Fruit fly (Drosophila melanogaster) whole organism, embryonic: ENCODE results near the gene Ublcp1.

Experiments
- Ada2b ChIP-seq: fragments of 200-800 bp; sonication (Bioruptor generic); IDR thresholded peaks from 2 replicates; pipeline ENCODE4 v1.3.6; 2022; ENCODE audit warnings: missing biosample characterization, missing genetic modification characterization
- Atf6 ChIP-seq: fragments of 200-800 bp; sonication (Bioruptor generic); IDR thresholded peaks from 2 replicates; pipeline ENCODE4 v1.3.6; 2022; ENCODE audit warnings: missing biosample characterization, missing genetic modification characterization
- CG10366 ChIP-seq: fragments of 200-800 bp; sonication (Bioruptor generic); IDR thresholded peaks from 2 replicates; pipeline ENCODE4 v1.3.6; 2022; ENCODE audit warnings: missing biosample characterization, missing genetic modification characterization
- CG11093 ChIP-seq: fragments of 200-800 bp; sonication (Bioruptor generic); IDR thresholded peaks from 3 replicates; pipeline ENCODE4 v1.3.6; 2022; ENCODE audit warnings: missing biosample characterization, missing genetic modification characterization
- CG11560 ChIP-seq: fragments of 200-800 bp; sonication (Bioruptor generic); IDR thresholded peaks from 3 replicates; pipeline ENCODE4 v1.3.6; 2022; ENCODE audit warnings: missing biosample characterization, missing genetic modification characterization
- CG13624 ChIP-seq: fragments of 200-800 bp; sonication (Bioruptor generic); optimal IDR thresholded peaks from 2 replicates; lab custom pipeline; 2016; ENCODE audit warnings: missing biosample characterization, missing genetic modification characterization
- CG14667 ChIP-seq: fragments of 200-800 bp; sonication (Bioruptor generic); IDR thresholded peaks from 2 replicates; pipeline ENCODE4 v1.3.6; 2022; ENCODE audit warnings: missing biosample characterization, missing genetic modification characterization
- CG1529 ChIP-seq: fragments of 200-800 bp; sonication (Bioruptor generic); optimal IDR thresholded peaks from 3 replicates; lab custom pipeline; 2018; ENCODE audit warnings: missing biosample characterization, missing genetic modification characterization
- CG1602 ChIP-seq: fragments of 200-800 bp; sonication (Bioruptor generic); optimal IDR thresholded peaks from 3 replicates; lab custom pipeline; 2016; ENCODE audit warnings: missing biosample characterization, missing genetic modification characterization
- CG16779 ChIP-seq: fragments of 200-800 bp; sonication (Bioruptor generic); IDR thresholded peaks from 2 replicates; pipeline ENCODE4 v1.3.6; 2022; ENCODE audit warnings: missing biosample characterization, missing genetic modification characterization
- CG17186 ChIP-seq: fragments of 200-800 bp; sonication (Bioruptor generic); optimal IDR thresholded peaks from 3 replicates; lab custom pipeline; 2017; ENCODE audit warnings: missing biosample characterization, missing genetic modification reagents, missing genetic modification characterization
- CG17328 ChIP-seq: fragments of 200-800 bp; sonication (Bioruptor generic); IDR thresholded peaks from 2 replicates; pipeline ENCODE4 v1.3.6; 2022; ENCODE audit warnings: missing biosample characterization, missing genetic modification characterization
- CG17612 ChIP-seq: fragments of 200-800 bp; sonication (Bioruptor generic); IDR thresholded peaks from 2 replicates; pipeline ENCODE4 v1.3.6; 2022; ENCODE audit warnings: missing biosample characterization, missing genetic modification characterization
- CG18764 ChIP-seq: fragments of 200-800 bp; sonication (Bioruptor generic); optimal IDR thresholded peaks from 3 replicates; lab custom pipeline; 2016; ENCODE audit warnings: missing biosample characterization, missing genetic modification characterization
- CG30020 ChIP-seq: fragments of 200-800 bp; optimal IDR thresholded peaks from 2 replicates; lab custom pipeline; 2019; ENCODE audit warnings: missing biosample characterization, mild to moderate bottlenecking, missing genetic modification characterization, moderate library complexity
- CG31388 ChIP-seq: fragments of 200-800 bp; sonication (Bioruptor generic); optimal IDR thresholded peaks from 2 replicates; lab custom pipeline; 2016; ENCODE audit warnings: missing biosample characterization, missing genetic modification characterization
- CG32767 ChIP-seq: fragments of 200-800 bp; sonication (Bioruptor generic); IDR thresholded peaks from 2 replicates; pipeline ENCODE4 v1.3.6; 2022; ENCODE audit warnings: missing biosample characterization, missing genetic modification characterization
- CG33213 ChIP-seq: fragments of 200-800 bp; sonication (Bioruptor generic); optimal IDR thresholded peaks from 3 replicates; lab custom pipeline; 2016; ENCODE audit warnings: missing biosample characterization, missing genetic modification characterization
- CG33557 ChIP-seq: fragments of 200-800 bp; sonication (Bioruptor generic); optimal IDR thresholded peaks from 2 replicates; lab custom pipeline; 2019; ENCODE audit warnings: missing biosample characterization, mild to moderate bottlenecking, missing genetic modification characterization, moderate library complexity
- CG34422 ChIP-seq: fragments of 200-800 bp; sonication (Bioruptor generic); IDR thresholded peaks from 3 replicates; pipeline ENCODE4 v1.3.6; 2022; ENCODE audit warnings: missing biosample characterization, missing genetic modification characterization
- CG4730 ChIP-seq: fragments of 200-800 bp; sonication (Bioruptor generic); IDR thresholded peaks from 2 replicates; pipeline ENCODE4 v1.3.6; 2022; ENCODE audit warnings: missing biosample characterization, missing genetic modification characterization
- CG4820 ChIP-seq: fragments of 200-800 bp; sonication (Bioruptor generic); optimal IDR thresholded peaks from 3 replicates; lab custom pipeline; 2016; ENCODE audit warnings: missing biosample characterization, missing genetic modification characterization
- CG6272 ChIP-seq: fragments of 200-800 bp; sonication (Bioruptor generic); IDR thresholded peaks from 2 replicates; pipeline ENCODE4 v1.3.6; 2022; ENCODE audit warnings: missing biosample characterization, missing genetic modification characterization
- CG8290 ChIP-seq, 3 experiments: fragments of 200-800 bp; sonication (Bioruptor generic); optimal IDR thresholded peaks; 2 replicates each; lab custom pipeline; 2016 to 2019; ENCODE audit warnings: missing biosample characterization in 3 of 3, missing genetic modification characterization in 3 of 3, mild to moderate bottlenecking in 2 of 3, moderate library complexity in 1 of 3
- CHES-1-like ChIP-seq: fragments of 200-800 bp; sonication (Bioruptor generic); optimal IDR thresholded peaks from 2 replicates; lab custom pipeline; 2016; ENCODE audit warnings: missing biosample characterization, missing genetic modification characterization
- D19A ChIP-seq: fragments of 200-800 bp; optimal IDR thresholded peaks from 3 replicates; lab custom pipeline; 2019; ENCODE audit warnings: missing biosample characterization, mild to moderate bottlenecking, missing genetic modification characterization, moderate library complexity
- Dref ChIP-seq: fragments of 200-800 bp; sonication (Bioruptor generic); IDR thresholded peaks from 2 replicates; pipeline ENCODE4 v1.3.6; 2022; ENCODE audit warnings: missing biosample characterization, missing genetic modification characterization
- Eip74EF ChIP-seq, 2 experiments: fragments of 200-800 bp in 1 of 2; fragments of >200 bp in 1 of 2; sonication (Bioruptor generic) in 1 of 2; optimal IDR thresholded peaks; 2 replicates each; lab custom pipeline; 2017 to 2019; ENCODE audit warnings: missing biosample characterization in 2 of 2, missing genetic modification characterization in 2 of 2, mild to moderate bottlenecking in 1 of 2, moderate library complexity in 1 of 2
- HLH3B ChIP-seq: fragments of 200-800 bp; sonication (Bioruptor generic); IDR thresholded peaks from 2 replicates; pipeline ENCODE4 v1.3.6; 2022; ENCODE audit warnings: missing biosample characterization, missing genetic modification characterization
- Hand ChIP-seq: fragments of 200-800 bp; sonication (Bioruptor generic); optimal IDR thresholded peaks from 2 replicates; lab custom pipeline; 2017; ENCODE audit warnings: mild to moderate bottlenecking, missing biosample characterization, missing genetic modification reagents, missing genetic modification characterization
- Hmx ChIP-seq: fragments of 200-800 bp; sonication (Bioruptor generic); optimal IDR thresholded peaks from 2 replicates; lab custom pipeline; 2016; ENCODE audit warnings: missing biosample characterization, missing genetic modification characterization
- MTF-1 ChIP-seq: fragments of 200-800 bp; sonication (Bioruptor generic); optimal IDR thresholded peaks from 2 replicates; lab custom pipeline; 2018; ENCODE audit warnings: missing biosample characterization, mild to moderate bottlenecking, missing genetic modification characterization, borderline replicate concordance
- Mrtf ChIP-seq: fragments of 200-800 bp; sonication (Bioruptor generic); IDR thresholded peaks from 3 replicates; pipeline ENCODE4 v1.3.6; 2022; ENCODE audit warnings: missing biosample characterization, missing genetic modification characterization
- NC2β ChIP-seq: fragments of 200-800 bp; sonication (Bioruptor generic); optimal IDR thresholded peaks from 2 replicates; lab custom pipeline; 2016; ENCODE audit warnings: missing biosample characterization, missing genetic modification characterization
- Nf-YA ChIP-seq: fragments of 200-800 bp; sonication (Bioruptor generic); IDR thresholded peaks from 2 replicates; pipeline ENCODE4 v1.3.6; 2022; ENCODE audit warnings: missing biosample characterization, missing genetic modification characterization
- Oli ChIP-seq: fragments of 200-800 bp; sonication (Bioruptor generic); optimal IDR thresholded peaks from 2 replicates; lab custom pipeline; 2018; ENCODE audit warnings: missing biosample characterization, mild to moderate bottlenecking, missing genetic modification characterization, moderate library complexity
- Trl ChIP-seq, 3 experiments: fragments of >200 bp in 2 of 3; fragments of 200-800 bp in 1 of 3; sonication (Bioruptor generic) in 1 of 3; optimal IDR thresholded peaks; 2 replicates in 1 of 3; 3 replicates in 2 of 3; lab custom pipeline; 2016 to 2017; ENCODE audit warnings: missing biosample characterization in 1 of 3, missing genetic modification characterization in 1 of 3
- eve ChIP-seq, 2 experiments: fragments of >200 bp; optimal IDR thresholded peaks; 2 replicates each; lab custom pipeline; 2017; ENCODE audit warnings: missing biosample characterization in 2 of 2, missing genetic modification characterization in 2 of 2
- exex ChIP-seq: fragments of 200-800 bp; sonication (Bioruptor generic); optimal IDR thresholded peaks from 4 replicates; lab custom pipeline; 2018; ENCODE audit warnings: missing biosample characterization, mild to moderate bottlenecking, missing genetic modification characterization, moderate library complexity
- ftz-f1 ChIP-seq: fragments of 200-800 bp; sonication (Bioruptor generic); optimal IDR thresholded peaks from 2 replicates; lab custom pipeline; 2016; ENCODE audit warnings: missing biosample characterization, missing genetic modification characterization
- grau ChIP-seq: fragments of 200-800 bp; optimal IDR thresholded peaks from 3 replicates; lab custom pipeline; 2019; ENCODE audit warnings: missing biosample characterization, mild to moderate bottlenecking, missing genetic modification characterization, moderate library complexity
- h ChIP-seq: fragments of >200 bp; optimal IDR thresholded peaks from 2 replicates; lab custom pipeline; 2017
- lbe ChIP-seq: fragments of 200-800 bp; sonication (Bioruptor generic); optimal IDR thresholded peaks from 2 replicates; lab custom pipeline; 2016; ENCODE audit warnings: missing biosample characterization, mild to moderate bottlenecking, missing genetic modification characterization
- maf-S ChIP-seq: fragments of 200-800 bp; sonication (Bioruptor generic); optimal IDR thresholded peaks from 2 replicates; lab custom pipeline; 2016; ENCODE audit warnings: missing biosample characterization, missing genetic modification characterization
- seq ChIP-seq: fragments of 200-800 bp; sonication (Bioruptor generic); IDR thresholded peaks from 2 replicates; pipeline ENCODE4 v1.3.6; 2022; ENCODE audit warnings: missing biosample characterization, missing genetic modification characterization
- sima ChIP-seq: fragments of 200-800 bp; sonication (Bioruptor generic); optimal IDR thresholded peaks from 2 replicates; lab custom pipeline; 2016; ENCODE audit warnings: missing biosample characterization, missing genetic modification characterization
- tap ChIP-seq: fragments of 200-800 bp; optimal IDR thresholded peaks from 3 replicates; lab custom pipeline; 2019; ENCODE audit warnings: missing biosample characterization, mild to moderate bottlenecking, missing genetic modification characterization, moderate library complexity
- tup ChIP-seq: fragments of 200-800 bp; sonication (Bioruptor generic); optimal IDR thresholded peaks from 2 replicates; lab custom pipeline; 2016; ENCODE audit warnings: missing biosample characterization, mild to moderate bottlenecking, missing genetic modification characterization, moderate library complexity
- vvl ChIP-seq: fragments of 200-800 bp; sonication (Bioruptor generic); IDR thresholded peaks from 2 replicates; pipeline ENCODE4 v1.3.6; 2022; ENCODE audit warnings: missing biosample characterization, missing genetic modification characterization
- wek ChIP-seq: fragments of 200-800 bp; sonication (Bioruptor generic); optimal IDR thresholded peaks from 3 replicates; lab custom pipeline; 2018; ENCODE audit warnings: missing biosample characterization, mild to moderate bottlenecking, missing genetic modification characterization, moderate library complexity
- z ChIP-seq: fragments of 200-800 bp; sonication (Bioruptor generic); IDR thresholded peaks from 3 replicates; pipeline ENCODE4 v1.3.6; 2022; ENCODE audit warnings: missing biosample characterization, missing genetic modification characterization

The Ublcp1 gene

dm6 chr3R:23053936-23054335 is 7.4 kb upstream of the Ublcp1 start, which contains the start of gene p53 (continued):
- TF ChIP-seq z (GFP tag; lab: Robert Waterston, UW) (no peak), Atf6 (GFP tag; lab: Robert Waterston, UW) (peak; percentile 58), ftz-f1 (GFP tag; lab: Kevin White, UChicago) (no peak), wek (peak; percentile 81), Oli (tag; lab: Kevin White, UChicago) (peak; percentile 46), CG11093 (GFP tag; lab: Robert Waterston, UW) (no peak), CG18764 (GFP tag; lab: Kevin White, UChicago) (peak; percentile 63), CG13624 (GFP tag; lab: Kevin White, UChicago) (peak; percentile 84), CG4730 (peak; percentile 55), Hand (peak; percentile 35), grau (tag; lab: Kevin White, UChicago) (peak; percentile 67), Eip74EF (GFP tag; optimal IDR thresholded peaks at IDR 0.05; lab: Kevin White, UChicago) (peak in 1 of 2 experiments; percentile 27), seq (no peak), CG8290 (GFP tag; optimal IDR thresholded peaks at IDR 0.05; lab: Kevin White, UChicago) (peak; percentile 44), CG8290 (tag; optimal IDR thresholded peaks at IDR 0.05; lab: Kevin White, UChicago) (peak; percentile 17 to 91), lbe (GFP tag; lab: Kevin White, UChicago) (peak; percentile 29), Trl (optimal IDR thresholded peaks at IDR 0.05; lab: Kevin White, UChicago) (no peak), Trl (GFP tag; optimal IDR thresholded peaks at IDR 0.05; lab: Kevin White, UChicago) (peak; percentile 75), Mrtf (GFP tag; lab: Robert Waterston, UW) (peak; percentile 42; the same call in 1 of the 3 replicates), HLH3B (GFP tag; lab: Robert Waterston, UW) (peak; percentile 76), CG6272 (GFP tag; lab: Robert Waterston, UW) (peak; percentile 54), sima (GFP tag; lab: Kevin White, UChicago) (peak; percentile 16), NC2β (GFP tag; lab: Kevin White, UChicago) (peak; percentile 84), Nf-YA (peak; percentile 48), CG30020 (tag; lab: Kevin White, UChicago) (no peak), CG32767 (GFP tag; lab: Robert Waterston, UW) (0 out of 2 replicates have a peak, but pooled peaks have one; percentile 43), CHES-1-like (peak; percentile 68), h (lab: Kevin White, UChicago) (no peak), CG1602 (peak; percentile 2), CG10366 (GFP tag; lab: Robert Waterston, UW) (peak; percentile 60), CG1529 (GFP tag; lab: Kevin White, UChicago) (peak; percentile 60), tap (peak; percentile 20), CG34422 (GFP tag; lab: Robert Waterston, UW) (peak; percentile 68; the same call in 2 of the 3 replicates), CG14667 (GFP tag; lab: Robert Waterston, UW) (0 out of 2 replicates have a peak, but pooled peaks have one; percentile 8), CG17612 (0 out of 2 replicates have a peak, but pooled peaks have one; percentile 12), CG16779 (GFP tag; lab: Robert Waterston, UW) (0 out of 2 replicates have a peak, but pooled peaks have one; percentile 5), exex (tag; lab: Kevin White, UChicago) (peak; percentile 32), vvl (peak; percentile 79), maf-S (GFP tag; lab: Kevin White, UChicago) (peak; percentile 68), CG17186 (GFP tag; lab: Kevin White, UChicago) (peak; percentile 73), CG11560 (tag; lab: Robert Waterston, UW) (no peak; the same call in 2 of the 3 replicates), CG4820 (GFP tag; lab: Kevin White, UChicago) (peak; percentile 40), Hmx (GFP tag; lab: Kevin White, UChicago) (no peak), MTF-1 (GFP tag; lab: Kevin White, UChicago) (peak; percentile 86), Ada2b (GFP tag; lab: Robert Waterston, UW) (peak; percentile 38; the same call in 1 of the 2 replicates), CG33557 (GFP tag; lab: Kevin White, UChicago) (peak; percentile 45), tup (GFP tag; lab: Kevin White, UChicago) (no peak), eve (GFP tag; optimal IDR thresholded peaks at IDR 0.05; lab: Kevin White, UChicago) (no peak), Dref (GFP tag; lab: Robert Waterston, UW) (peak; percentile 88), CG17328 (peak; percentile 62), D19A (tag; lab: Kevin White, UChicago) (no peak), CG33213 (GFP tag; lab: Kevin White, UChicago) (peak; percentile 88), CG31388 (GFP tag; lab: Kevin White, UChicago) (no peak)
